Worm (Caenorhabditis elegans): ENCODE data around the gene phf-33.

DNA sequence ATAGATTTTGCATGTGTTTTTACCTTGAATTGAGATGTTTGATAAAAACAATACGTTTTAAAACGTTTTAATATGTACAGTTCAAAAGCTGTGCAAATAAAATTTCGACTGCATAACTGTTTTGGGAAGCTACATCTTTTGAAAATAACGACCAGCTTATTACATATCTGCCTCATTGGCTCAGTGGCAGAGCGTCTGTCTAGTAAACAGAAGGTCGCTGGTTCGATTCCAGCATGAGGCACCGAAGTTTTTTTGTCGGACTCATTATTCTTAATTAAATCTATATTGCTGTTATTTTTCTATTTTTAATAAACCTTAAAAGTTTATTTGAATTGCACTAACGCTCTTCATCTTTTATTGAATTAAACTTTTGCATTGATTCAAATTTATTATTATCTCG is 14.2 kb upstream of the phf-33 start:
- TF ChIP-seq flt-1 (GFP tag; IDR thresholded peaks at IDR 0.05) (no peak), ref-1 (GFP tag; conservative IDR thresholded peaks at IDR 0.05) (no peak), tab-1 (GFP tag; IDR thresholded peaks at IDR 0.05) (no peak), cog-1 (tag; optimal IDR thresholded peaks at IDR 0.05) (no peak), med-1 (GFP tag; optimal IDR thresholded peaks at IDR 0.05; ENCODE audit: insufficient read depth) (no peak)
